Fruit fly (Drosophila melanogaster) whole organism, adult: Measurements from ENCODE around the gene CG4278.

Experiments used
- CG11617 ChIP-seq: fragments of 200-800 bp; sonication (Bioruptor generic); optimal IDR thresholded peaks from 2 replicates; lab custom pipeline; 2017; ENCODE audit warnings: mild to moderate bottlenecking, missing biosample characterization, missing genetic modification reagents, missing genetic modification characterization
- Clk ChIP-seq: fragments of 200-800 bp; sonication (Bioruptor generic); optimal IDR thresholded peaks from 2 replicates; lab custom pipeline; 2017; ENCODE audit warnings: missing biosample characterization, missing genetic modification characterization
- kay ChIP-seq: fragments of 200-800 bp; sonication (Bioruptor generic); peaks from one replicate; lab custom pipeline; 2016; ENCODE audit warnings: missing biosample characterization, missing genetic modification characterization, borderline replicate concordance

- no peak for TF ChIP-seq CG11617
- TF ChIP-seq kay (GFP tag; lab: Kevin White, UChicago), result no peak
- TF ChIP-seq Clk, result no peak
Observed at dm6 chr2L:16293703-16294233, 33.1 kb upstream of the CG4278 start, which contains the start of gene Cyp303a1.
